Worm (Caenorhabditis elegans) whole organism, mixed stage, embryonic: ENCODE measurements around the gene E02H1.6.

ENCODE experiments used
- bed-3 ChIP-seq: fragments of 200-800 bp; sonication (Bioruptor generic); optimal IDR thresholded peaks from 3 replicates; lab custom pipeline; 2018; ENCODE audit warnings: mild to moderate bottlenecking, missing genetic modification characterization, moderate library complexity, missing compliant biosample characterization
- ceh-39 ChIP-seq: fragments of 150-350 bp; optimal IDR thresholded peaks from 2 replicates; lab custom pipeline; 2014; ENCODE audit warnings: missing biosample characterization, missing genetic modification characterization
- ceh-43 ChIP-seq: fragments of 200-800 bp; sonication (Bioruptor generic); optimal IDR thresholded peaks from 2 replicates; lab custom pipeline; 2018; ENCODE audit warnings: mild to moderate bottlenecking, missing genetic modification characterization, moderate library complexity, missing compliant biosample characterization
- ceh-83 ChIP-seq: fragments of 200-800 bp; sonication (Bioruptor generic); optimal IDR thresholded peaks from 2 replicates; lab custom pipeline; 2018; ENCODE audit warnings: mild to moderate bottlenecking, missing genetic modification characterization, missing compliant biosample characterization
- ces-1 ChIP-seq: fragments of 150-350 bp; optimal IDR thresholded peaks from 2 replicates; lab custom pipeline; 2014; ENCODE audit warnings: missing biosample characterization, missing genetic modification reagents, missing genetic modification characterization
- cnd-1 ChIP-seq: fragments of 200-800 bp; sonication (Bioruptor generic); optimal IDR thresholded peaks from 2 replicates; lab custom pipeline; 2018; ENCODE audit warnings: mild to moderate bottlenecking, missing genetic modification characterization, missing compliant biosample characterization
- drap-1 ChIP-seq: fragments of 200-800 bp; sonication (Bioruptor generic); optimal IDR thresholded peaks from 3 replicates; lab custom pipeline; 2018; ENCODE audit warnings: mild to moderate bottlenecking, missing genetic modification characterization, missing compliant biosample characterization
- elt-3 ChIP-seq: fragments of 150-350 bp; optimal IDR thresholded peaks from 2 replicates; lab custom pipeline; 2014; ENCODE audit warnings: missing biosample characterization, missing genetic modification characterization
- flh-1 ChIP-seq: fragments of 200-800 bp; sonication (Bioruptor generic); optimal IDR thresholded peaks from 2 replicates; lab custom pipeline; 2018; ENCODE audit warnings: mild to moderate bottlenecking, missing genetic modification characterization, moderate library complexity, missing compliant biosample characterization
- ham-2 ChIP-seq: fragments of 200-800 bp; sonication (Bioruptor generic); optimal IDR thresholded peaks from 2 replicates; lab custom pipeline; 2018; ENCODE audit warnings: mild to moderate bottlenecking, missing genetic modification characterization, missing compliant biosample characterization
- hlh-1 ChIP-seq: fragments of 150-350 bp; optimal IDR thresholded peaks from 2 replicates; lab custom pipeline; 2014; ENCODE audit warnings: missing biosample characterization, missing genetic modification reagents, missing genetic modification characterization
- lin-13 ChIP-seq: fragments of 150-350 bp; optimal IDR thresholded peaks from 2 replicates; lab custom pipeline; 2014; ENCODE audit warnings: missing biosample characterization, missing genetic modification characterization
- lsy-2 ChIP-seq: fragments of 150-350 bp; optimal IDR thresholded peaks from 2 replicates; lab custom pipeline; 2014; ENCODE audit warnings: missing biosample characterization, missing genetic modification characterization
- mab-5 ChIP-seq: fragments of 150-350 bp; optimal IDR thresholded peaks from 2 replicates; lab custom pipeline; 2014; ENCODE audit warnings: missing biosample characterization, missing genetic modification characterization
- mep-1 ChIP-seq: fragments of 150-350 bp; optimal IDR thresholded peaks from 2 replicates; lab custom pipeline; 2017; ENCODE audit warnings: missing biosample characterization, missing genetic modification reagents, missing genetic modification characterization, inconsistent platforms
- nhr-12 ChIP-seq: fragments of 150-350 bp; optimal IDR thresholded peaks from 2 replicates; lab custom pipeline; 2014; ENCODE audit warnings: missing biosample characterization, missing genetic modification characterization
- nhr-2 ChIP-seq: fragments of 150-350 bp; optimal IDR thresholded peaks from 2 replicates; lab custom pipeline; 2014; ENCODE audit warnings: missing biosample characterization, missing genetic modification characterization
- nhr-237 ChIP-seq: fragments of 150-350 bp; optimal IDR thresholded peaks from 2 replicates; lab custom pipeline; 2014; ENCODE audit warnings: missing biosample characterization, missing genetic modification characterization
- nhr-28 ChIP-seq: fragments of 150-350 bp; optimal IDR thresholded peaks from 2 replicates; lab custom pipeline; 2014; ENCODE audit warnings: missing biosample characterization, missing genetic modification characterization
- nhr-76 ChIP-seq: sonication (generic microtip); optimal IDR thresholded peaks from 2 replicates; lab custom pipeline; 2017; ENCODE audit warnings: missing biosample characterization, missing genetic modification characterization
- pha-4 ChIP-seq: fragments of 150-350 bp; optimal IDR thresholded peaks from 2 replicates; lab custom pipeline; 2018; ENCODE audit warnings: missing biosample characterization, missing genetic modification reagents, missing genetic modification characterization
- sem-2 ChIP-seq: fragments of 200-800 bp; sonication (Bioruptor generic); optimal IDR thresholded peaks from 2 replicates; lab custom pipeline; 2018; ENCODE audit warnings: mild to moderate bottlenecking, missing genetic modification characterization, missing compliant biosample characterization
- snpc-4 ChIP-seq: fragments of 150-350 bp; optimal IDR thresholded peaks from 2 replicates; lab custom pipeline; 2014; ENCODE audit warnings: missing biosample characterization, missing genetic modification characterization
- sptf-1 ChIP-seq: sonication (generic microtip); optimal IDR thresholded peaks from 2 replicates; lab custom pipeline; 2017; ENCODE audit warnings: mild to moderate bottlenecking, missing genetic modification characterization, moderate library complexity, missing compliant biosample characterization
- tbx-8 ChIP-seq: fragments of 200-800 bp; sonication (Bioruptor generic); optimal IDR thresholded peaks from 2 replicates; lab custom pipeline; 2018; ENCODE audit warnings: mild to moderate bottlenecking, missing genetic modification characterization, moderate library complexity, missing compliant biosample characterization
- unc-120 ChIP-seq: sonication (generic microtip); optimal IDR thresholded peaks from 2 replicates; lab custom pipeline; 2017; ENCODE audit warnings: missing genetic modification characterization, missing compliant biosample characterization; ENCODE audit not compliant: poor library complexity, severe bottlenecking
- unc-39 ChIP-seq: fragments of 150-350 bp; optimal IDR thresholded peaks from 2 replicates; lab custom pipeline; 2014; ENCODE audit warnings: missing biosample characterization, missing genetic modification characterization
- unc-62 ChIP-seq: fragments of 150-350 bp; optimal IDR thresholded peaks from 2 replicates; lab custom pipeline; 2014; ENCODE audit warnings: missing biosample characterization, missing genetic modification reagents, missing genetic modification characterization
- zip-8 ChIP-seq: fragments of 150-350 bp; optimal IDR thresholded peaks from 2 replicates; lab custom pipeline; 2014; ENCODE audit warnings: missing biosample characterization, missing genetic modification characterization
- ztf-11 ChIP-seq: fragments of 150-350 bp; optimal IDR thresholded peaks from 2 replicates; lab custom pipeline; 2014; ENCODE audit warnings: missing biosample characterization, missing genetic modification characterization

The E02H1.6 gene

DNA sequence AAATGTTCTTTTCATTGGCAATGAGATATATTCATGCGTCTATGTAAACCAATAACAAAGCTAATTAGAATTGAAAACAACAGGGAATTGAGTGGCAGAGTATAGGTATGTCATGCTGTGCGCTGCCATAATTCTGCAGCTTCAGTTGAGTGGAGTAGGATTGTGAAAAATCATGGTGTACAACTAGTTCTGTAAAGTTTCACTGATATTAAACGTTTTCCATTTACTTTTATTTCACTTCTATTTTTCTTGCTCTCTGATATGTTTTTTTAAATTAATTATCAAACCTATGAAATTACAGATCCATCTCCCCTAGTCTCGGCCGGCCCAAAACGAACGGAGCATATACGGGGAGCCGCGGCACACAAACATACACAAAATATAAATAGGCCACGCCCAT lies 20.8 kb upstream of the E02H1.6 start, which contains the start of gene exc-7:
exc-7 (plus strand) TSS at position 301 of the 400 bp plus-strand sequence.
- no peak for TF ChIP-seq ceh-39 (tag; lab: Kevin White, UChicago)
- no peak for TF ChIP-seq nhr-237 (tag; lab: Kevin White, UChicago)
- no peak for TF ChIP-seq cnd-1 (tag; lab: Kevin White, UChicago)
- no peak for TF ChIP-seq lin-13 (tag; lab: Kevin White, UChicago)

DNA sequence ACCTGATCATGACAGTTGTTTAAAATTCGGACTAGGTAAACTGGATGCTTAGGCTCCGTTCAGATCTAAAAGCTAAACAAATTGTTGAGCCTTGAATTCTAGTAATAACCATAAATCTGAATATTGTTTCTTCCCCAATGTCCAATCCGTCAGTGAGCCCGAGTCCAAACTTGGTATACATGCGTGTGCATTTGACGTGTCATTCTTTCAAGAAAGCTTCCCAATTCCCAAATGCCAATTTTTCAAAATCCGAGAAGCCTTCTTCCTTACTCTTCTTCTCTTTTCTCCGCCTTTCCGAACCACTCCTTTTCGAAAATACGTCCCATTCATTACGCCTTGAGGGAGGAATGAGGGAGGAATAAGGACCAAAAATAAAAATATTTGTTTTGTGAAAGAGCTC lies 19.8 kb upstream of the E02H1.6 start:
- TF ChIP-seq cnd-1 (tag; lab: Kevin White, UChicago) = no peak
- no peak for TF ChIP-seq pha-4 (tag; lab: Kevin White, UChicago)
- no peak for TF ChIP-seq nhr-28 (tag; lab: Kevin White, UChicago)
- no peak for TF ChIP-seq nhr-12
- no peak for TF ChIP-seq zip-8 (tag; lab: Kevin White, UChicago)
- TF ChIP-seq, all 35 proteins: peak for 0

ce11 chrII:9577630-9578029 lies 18.9 kb upstream of the E02H1.6 start:
- no peak for TF ChIP-seq mep-1 (tag; lab: Kevin White, UChicago)
- no peak for TF ChIP-seq ces-1
- TF ChIP-seq snpc-4 (tag; lab: Kevin White, UChicago) = no peak
- no peak for TF ChIP-seq ztf-11 (tag; lab: Kevin White, UChicago)
- no peak for TF ChIP-seq pha-4 (tag; lab: Kevin White, UChicago)
- no peak for TF ChIP-seq nhr-2 (tag; lab: Kevin White, UChicago)
- no peak for TF ChIP-seq lin-13 (tag; lab: Kevin White, UChicago)
- no peak for TF ChIP-seq sptf-1
- TF ChIP-seq lsy-2 (tag; lab: Kevin White, UChicago) = no peak
- TF ChIP-seq nhr-76 (tag; lab: Kevin White, UChicago) = no peak
- no peak for TF ChIP-seq unc-62 (GFP tag; lab: Kevin White, UChicago)
- TF ChIP-seq drap-1 (GFP tag; lab: Kevin White, UChicago) = no peak
- TF ChIP-seq cnd-1 (tag; lab: Kevin White, UChicago) = no peak
- no peak for TF ChIP-seq ham-2 (GFP tag; lab: Kevin White, UChicago)
- TF ChIP-seq ceh-83 = no peak
- TF ChIP-seq nhr-12 = no peak
- TF ChIP-seq hlh-1 (tag; lab: Kevin White, UChicago) = no peak
- TF ChIP-seq mab-5 = no peak
- TF ChIP-seq elt-3 (tag; lab: Kevin White, UChicago) = no peak
- no peak for TF ChIP-seq bed-3 (GFP tag; lab: Kevin White, UChicago)

ce11 chrII:9583461-9583860 lies 13.0 kb upstream of the E02H1.6 start, which contains the start of gene wee-1.1:
wee-1.1 (minus strand) TSS chrII:9583561.
- TF ChIP-seq hlh-1 (tag; lab: Kevin White, UChicago) (no peak), unc-62 (GFP tag; lab: Kevin White, UChicago) (no peak), sptf-1 (no peak), mep-1 (tag; lab: Kevin White, UChicago) (no peak), cnd-1 (tag; lab: Kevin White, UChicago) (no peak), ceh-43 (GFP tag; lab: Kevin White, UChicago) (no peak)

DNA sequence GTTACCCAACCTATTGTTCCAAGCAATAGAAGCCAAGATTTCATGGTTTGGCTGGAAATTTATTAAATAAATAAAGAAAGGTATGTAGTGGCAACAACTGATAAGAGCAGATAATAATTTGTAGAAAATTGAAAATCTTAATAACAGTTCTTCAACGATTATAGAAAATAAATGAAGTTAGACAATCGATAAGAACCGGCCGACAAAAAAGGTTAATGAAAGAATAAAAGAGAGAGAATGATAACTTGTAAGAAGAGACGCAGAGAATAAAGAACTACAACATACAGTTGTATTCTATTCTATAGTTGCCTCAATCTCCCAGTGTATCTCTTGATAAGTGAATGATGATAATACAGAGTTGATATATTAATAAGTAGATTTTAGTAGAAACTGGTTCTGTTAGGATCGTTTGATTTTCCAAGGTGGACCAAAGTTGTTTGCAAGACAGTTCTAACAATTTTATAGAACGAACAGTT lies 9.7 kb upstream of the E02H1.6 start, which contains the start of gene ugt-58:
ugt-58 (minus strand) TSS at position 51 of the 476 bp plus-strand sequence.
- TF ChIP-seq nhr-76 (tag; lab: Kevin White, UChicago) (no peak), nhr-28 (tag; lab: Kevin White, UChicago) (peak; percentile 52)
- TF ChIP-seq, all 35 proteins: peak for 1

DNA sequence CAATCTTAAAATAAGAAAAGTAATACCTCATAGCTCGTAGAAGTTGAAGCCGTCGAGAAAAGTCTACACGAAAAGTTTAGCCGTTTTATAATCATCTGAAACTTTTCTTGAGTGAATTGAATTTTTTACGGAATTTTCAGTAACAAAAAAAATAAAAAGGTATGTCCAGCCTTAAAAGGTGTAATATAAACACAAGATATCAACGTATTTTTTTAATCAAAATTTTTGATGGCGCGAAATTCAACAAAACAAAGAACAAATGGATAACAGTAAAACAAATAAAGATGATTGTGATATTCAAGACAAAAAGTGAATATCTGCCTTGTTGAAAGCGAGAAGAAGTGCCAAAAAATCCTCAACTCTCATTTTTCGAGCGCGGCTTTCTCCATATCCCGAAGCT lies 6.8 kb upstream of the E02H1.6 start, which contains the start of gene eral-1:
eral-1 (minus strand) TSS at position 101 of the 400 bp plus-strand sequence.
- no peak for TF ChIP-seq ces-1
- no peak for TF ChIP-seq ceh-43 (GFP tag; lab: Kevin White, UChicago)
- no peak for TF ChIP-seq drap-1 (GFP tag; lab: Kevin White, UChicago)
- TF ChIP-seq unc-39 (tag; lab: Kevin White, UChicago) = no peak
- no peak for TF ChIP-seq flh-1
- TF ChIP-seq unc-120 (tag; lab: Kevin White, UChicago) = no peak

- TF ChIP-seq tbx-8 (GFP tag; lab: Kevin White, UChicago) (no peak), drap-1 (GFP tag; lab: Kevin White, UChicago) (no peak), ces-1 (peak; percentile 16), sptf-1 (no peak), mab-5 (no peak), sem-2 (GFP tag; lab: Kevin White, UChicago) (no peak), ceh-43 (GFP tag; lab: Kevin White, UChicago) (no peak), nhr-237 (tag; lab: Kevin White, UChicago) (peak; percentile 37), lsy-2 (tag; lab: Kevin White, UChicago) (peak; percentile 25), nhr-28 (tag; lab: Kevin White, UChicago) (no peak), nhr-12 (no peak), mep-1 (tag; lab: Kevin White, UChicago) (peak; percentile 28)
Measured at ce11 chrII:9591071-9591470, 5.4 kb upstream of the E02H1.6 start, which contains the start of the genes E02H1.1 and tag-124. E02H1.1 (minus strand) TSS chrII:9591164. tag-124 (plus strand) TSS chrII:9591292.
